Worm (Caenorhabditis elegans) whole organism, early embryonic: ENCODE data around the gene oac-12.
"Not testable (repeated sequence)": the region's sequence is repeated elsewhere in the genome, so short reads cannot be mapped to it uniquely, and the experiment has no call there.

ENCODE experiments used
- B0310.2 ChIP-seq: sonication (generic microtip); optimal IDR thresholded peaks from 2 replicates; lab custom pipeline; 2016; ENCODE audit warnings: mild to moderate bottlenecking, missing genetic modification characterization, missing compliant biosample characterization
- F13C5.2 ChIP-seq: sonication (generic microtip); optimal IDR thresholded peaks from 2 replicates; lab custom pipeline; 2017; ENCODE audit warnings: mild to moderate bottlenecking, missing genetic modification characterization, inconsistent platforms, missing compliant biosample characterization
- aly-1 ChIP-seq: sonication (generic microtip); optimal IDR thresholded peaks from 2 replicates; lab custom pipeline; 2016; ENCODE audit warnings: missing genetic modification characterization, missing compliant biosample characterization
- ama-1 ChIP-seq: fragments of 150-350 bp; optimal IDR thresholded peaks from 2 replicates; lab custom pipeline; 2014
- ceh-13 ChIP-seq: fragments of 200-800 bp; sonication (Bioruptor generic); optimal IDR thresholded peaks from 2 replicates; lab custom pipeline; 2018; ENCODE audit warnings: mild to moderate bottlenecking, missing genetic modification characterization, missing compliant biosample characterization
- ceh-36 ChIP-seq: sonication (generic microtip); optimal IDR thresholded peaks from 2 replicates; lab custom pipeline; 2016; ENCODE audit warnings: missing genetic modification characterization, inconsistent platforms, missing compliant biosample characterization
- ets-7 ChIP-seq: sonication (generic microtip); optimal IDR thresholded peaks from 2 replicates; lab custom pipeline; 2016; ENCODE audit warnings: missing genotype, missing genetic modification characterization, missing compliant biosample characterization
- flt-1 ChIP-seq: fragments of 200-800 bp; sonication (Bioruptor generic); IDR thresholded peaks from 2 replicates; pipeline ENCODE4 v1.3.6; 2022; ENCODE audit warnings: missing genetic modification characterization, missing compliant biosample characterization
- hmbx-1 ChIP-seq: sonication (generic microtip); optimal IDR thresholded peaks from 2 replicates; lab custom pipeline; 2016; ENCODE audit warnings: mild to moderate bottlenecking, missing genetic modification characterization, missing compliant biosample characterization
- hmg-4 ChIP-seq: fragments of 200-800 bp; sonication (Bioruptor generic); optimal IDR thresholded peaks from 2 replicates; lab custom pipeline; 2018; ENCODE audit warnings: mild to moderate bottlenecking, missing genetic modification characterization, missing compliant biosample characterization
- hnd-1 ChIP-seq: sonication (generic microtip); optimal IDR thresholded peaks from 2 replicates; lab custom pipeline; 2016; ENCODE audit warnings: missing genetic modification characterization, missing compliant biosample characterization
- pes-1 ChIP-seq: fragments of 200-800 bp; sonication (Bioruptor generic); IDR thresholded peaks from 2 replicates; pipeline ENCODE4 v1.3.6; 2022; ENCODE audit warnings: missing genetic modification reagents, missing genetic modification characterization, missing compliant biosample characterization
- scrt-1 ChIP-seq: fragments of 200-800 bp; sonication (Bioruptor generic); IDR thresholded peaks from 2 replicates; pipeline ENCODE4 v1.3.6; 2022; ENCODE audit warnings: missing genetic modification characterization, missing compliant biosample characterization
- sea-1 ChIP-seq: fragments of 200-800 bp; sonication (Bioruptor generic); conservative IDR thresholded peaks from 2 replicates; pipeline ENCODE4 v1.3.6; 2022; ENCODE audit warnings: missing genetic modification characterization, missing compliant biosample characterization
- tbx-11 ChIP-seq: fragments of 200-800 bp; sonication (Bioruptor generic); IDR thresholded peaks from 2 replicates; pipeline ENCODE4 v1.3.6; 2022; ENCODE audit warnings: missing genetic modification characterization, missing compliant biosample characterization
- tbx-37 ChIP-seq: fragments of 200-800 bp; sonication (Bioruptor generic); conservative IDR thresholded peaks from 2 replicates; pipeline ENCODE4 v1.3.6; 2022; ENCODE audit warnings: missing genetic modification reagents, missing genetic modification characterization, missing compliant biosample characterization
- tra-4 ChIP-seq: sonication (generic microtip); optimal IDR thresholded peaks from 2 replicates; lab custom pipeline; 2017; ENCODE audit warnings: missing genetic modification characterization, missing compliant biosample characterization

Gene oac-12

ce11 chrV:4357369-4357768 lies 25.0 kb upstream of the oac-12 start:
- TF ChIP-seq ets-7 (tag; lab: Kevin White, UChicago) (no peak), ceh-13 (GFP tag; lab: Kevin White, UChicago) (no peak), hmbx-1 (tag; lab: Kevin White, UChicago) (no peak), F13C5.2 (no peak)

- TF ChIP-seq ama-1 (lab: Kevin White, UChicago) (no peak), flt-1 (GFP tag; lab: Robert Waterston, UW) (no peak), hmbx-1 (tag; lab: Kevin White, UChicago) (no peak), ets-7 (tag; lab: Kevin White, UChicago) (no peak), tbx-11 (no peak), scrt-1 (GFP tag; lab: Robert Waterston, UW) (no peak), tbx-37 (GFP tag; lab: Robert Waterston, UW) (no peak), B0310.2 (tag; lab: Kevin White, UChicago) (no peak), pes-1 (GFP tag; lab: Robert Waterston, UW) (no peak), ceh-36 (tag; lab: Kevin White, UChicago) (no peak), hnd-1 (no peak)
Measured at ce11 chrV:4356047-4356612, 23.8 kb upstream of the oac-12 start.

- TF ChIP-seq tbx-11 (no peak), hmg-4 (no peak), ceh-36 (tag; lab: Kevin White, UChicago) (no peak), tbx-37 (GFP tag; lab: Robert Waterston, UW) (no peak), B0310.2 (tag; lab: Kevin White, UChicago) (no peak), sea-1 (no peak), ama-1 (lab: Kevin White, UChicago) (no peak), tra-4 (tag; lab: Kevin White, UChicago) (no peak), hnd-1 (no peak), pes-1 (GFP tag; lab: Robert Waterston, UW) (no peak)
Measured at ce11 chrV:4346799-4347198, 14.4 kb upstream of the oac-12 start, which contains the start of gene mcm-7. Gene mcm-7 (plus strand): TSS chrV:4347166.

ce11 chrV:4346325-4346724 lies 14.0 kb upstream of the oac-12 start, which contains the start of gene hpo-18:
Gene hpo-18 (minus strand): TSS chrV:4346425.
- TF ChIP-seq tbx-37 (GFP tag; lab: Robert Waterston, UW) = no peak
- TF ChIP-seq ceh-36 (tag; lab: Kevin White, UChicago) = no peak
- TF ChIP-seq F13C5.2 = no peak
- no peak for TF ChIP-seq tbx-11
- TF ChIP-seq hmbx-1 (tag; lab: Kevin White, UChicago) = no peak
- TF ChIP-seq sea-1 = no peak
- no peak for TF ChIP-seq hmg-4
- TF ChIP-seq aly-1 = no peak
- TF ChIP-seq tra-4 (tag; lab: Kevin White, UChicago) = no peak

ce11 chrV:4345714-4346113 lies 13.4 kb upstream of the oac-12 start, which contains the start of gene figl-1:
Gene figl-1 (minus strand): TSS chrV:4345999.
- TF ChIP-seq tbx-11 (no peak), hnd-1 (no peak), aly-1 (no peak), B0310.2 (tag; lab: Kevin White, UChicago) (no peak), pes-1 (GFP tag; lab: Robert Waterston, UW) (no peak), scrt-1 (GFP tag; lab: Robert Waterston, UW) (no peak), ceh-13 (GFP tag; lab: Kevin White, UChicago) (no peak)

- TF ChIP-seq hmbx-1 (tag; lab: Kevin White, UChicago) (no peak), ama-1 (lab: Kevin White, UChicago) (no peak), ceh-36 (tag; lab: Kevin White, UChicago) (no peak), hmg-4 (no peak), tbx-37 (GFP tag; lab: Robert Waterston, UW) (no peak), ets-7 (tag; lab: Kevin White, UChicago) (no peak), hnd-1 (no peak), pes-1 (GFP tag; lab: Robert Waterston, UW) (no peak), tbx-11 (no peak)
Measured at ce11 chrV:4341736-4342135, 9.4 kb upstream of the oac-12 start.

ce11 chrV:4341208-4341607 lies 8.9 kb upstream of the oac-12 start, which contains the start of gene glrx-3:
Gene glrx-3 (minus strand): TSS chrV:4341308.
- TF ChIP-seq tra-4 (tag; lab: Kevin White, UChicago) = no peak
- no peak for TF ChIP-seq ets-7 (tag; lab: Kevin White, UChicago)

- no peak for TF ChIP-seq ceh-36 (tag; lab: Kevin White, UChicago)
- no peak for TF ChIP-seq F13C5.2
- no peak for TF ChIP-seq ets-7 (tag; lab: Kevin White, UChicago)
- no peak for TF ChIP-seq ceh-13 (GFP tag; lab: Kevin White, UChicago)
- TF ChIP-seq hmbx-1 (tag; lab: Kevin White, UChicago) = no peak
- no peak for TF ChIP-seq pes-1 (GFP tag; lab: Robert Waterston, UW)
- TF ChIP-seq aly-1 = no peak
- TF ChIP-seq sea-1 = no peak
Measured at ce11 chrV:4339479-4339878, 7.1 kb upstream of the oac-12 start.

- TF ChIP-seq hmbx-1 (tag; lab: Kevin White, UChicago); hmg-4; tbx-11: not testable (repeated sequence)
Measured at ce11 chrV:4336462-4336861, 4.1 kb upstream of the oac-12 start, which contains the start of gene irld-1. Gene irld-1 (plus strand): TSS chrV:4336762.
